Worm (Caenorhabditis elegans): ENCODE data around the gene ZC204.12.

ce11 chrII:1654917-1655316, 2.2 kb downstream of the ZC204.12 start, which contains the start of gene btb-12:
- no peak for TF ChIP-seq him-1 (tag; optimal IDR thresholded peaks at IDR 0.05)
- no peak for TF ChIP-seq dao-5 (tag; optimal IDR thresholded peaks at IDR 0.05)

All from whole organism, L4/young adult.